Worm (Caenorhabditis elegans) whole organism, early embryonic: ENCODE measurements around the gene srd-43.

ENCODE experiments used
- ama-1 ChIP-seq: fragments of 150-350 bp; optimal IDR thresholded peaks from 2 replicates; lab custom pipeline; 2014
- ceh-36 ChIP-seq: sonication (generic microtip); optimal IDR thresholded peaks from 2 replicates; lab custom pipeline; 2016; ENCODE audit warnings: missing genetic modification characterization, inconsistent platforms, missing compliant biosample characterization
- flt-1 ChIP-seq: fragments of 200-800 bp; sonication (Bioruptor generic); IDR thresholded peaks from 2 replicates; pipeline ENCODE4 v1.3.6; 2022; ENCODE audit warnings: missing genetic modification characterization, missing compliant biosample characterization
- tbx-11 ChIP-seq: fragments of 200-800 bp; sonication (Bioruptor generic); IDR thresholded peaks from 2 replicates; pipeline ENCODE4 v1.3.6; 2022; ENCODE audit warnings: missing genetic modification characterization, missing compliant biosample characterization

ce11 chrX:13278876-13279275, 26.8 kb downstream of the srd-43 start, which contains the start of gene phf-33:
- TF ChIP-seq flt-1 (GFP tag; lab: Robert Waterston, UW) (no peak), ama-1 (lab: Kevin White, UChicago) (no peak), ceh-36 (tag; lab: Kevin White, UChicago) (no peak), tbx-11 (GFP tag; lab: Robert Waterston, UW) (no peak)
